Worm (Caenorhabditis elegans): Measurements from ENCODE around the gene F23F12.13.

DNA sequence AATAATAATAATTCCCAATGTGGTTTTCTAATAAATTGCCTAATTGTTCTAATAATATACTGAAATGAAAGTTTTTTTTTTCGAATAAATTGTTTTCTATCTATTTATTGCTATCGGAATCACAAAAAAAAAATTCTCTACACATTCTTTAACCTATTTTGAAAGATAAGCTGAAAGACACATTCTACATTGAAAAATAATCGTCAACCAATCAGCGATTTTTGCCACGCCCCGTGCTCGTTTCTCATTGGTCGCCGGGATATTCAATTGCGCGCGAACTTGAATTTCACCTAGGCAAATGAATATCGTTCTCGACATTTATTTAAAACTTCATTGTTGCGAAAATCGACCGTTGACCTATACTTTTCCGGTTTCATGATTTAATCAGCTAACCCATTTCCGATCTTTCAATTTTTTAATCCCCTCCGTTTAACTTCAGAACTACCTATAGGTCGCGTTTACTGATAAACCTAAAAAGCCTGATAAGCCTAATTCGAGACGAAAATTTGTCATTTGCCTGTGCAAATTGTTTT, 4.6 kb downstream of the F23F12.13 start, which contains the start of gene F23F12.3:
- TF ChIP-seq ama-1 (optimal IDR thresholded peaks at IDR 0.05) (no peak), ZK546.5 (tag; optimal IDR thresholded peaks at IDR 0.05) (no peak), fkh-10 (GFP tag; optimal IDR thresholded peaks at IDR 0.05) (no peak), aly-2 (tag; optimal IDR thresholded peaks at IDR 0.05) (no peak), nhr-77 (tag; optimal IDR thresholded peaks at IDR 0.05) (no peak), nhr-12 (tag; optimal IDR thresholded peaks at IDR 0.05) (no peak), elt-3 (tag; optimal IDR thresholded peaks at IDR 0.05) (no peak)

Data from whole organism, L3 larva.